Worm (Caenorhabditis elegans): ENCODE data around the gene lips-7.

- TF ChIP-seq ceh-100 (GFP tag; IDR thresholded peaks at IDR 0.05) (no peak), snpc-3.4 (tag; optimal IDR thresholded peaks at IDR 0.05) (no peak), atf-7 (tag; optimal IDR thresholded peaks at IDR 0.05) (no peak), hsf-1 (GFP tag; IDR thresholded peaks at IDR 0.05) (no peak), ama-1 (optimal IDR thresholded peaks at IDR 0.05) (no peak), ama-1 (GFP tag; optimal IDR thresholded peaks at IDR 0.05) (no peak), T07F8.4 (tag; optimal IDR thresholded peaks at IDR 0.05) (no peak)
These were observed 32.7 kb downstream of the lips-7 start, which contains the start of the genes W08F4.12 and W08F4.13 for ce11 chrII:584321-584848.

Data from whole organism, young adult.